Worm (Caenorhabditis elegans): ENCODE results near the gene fnip-2.

The fnip-2 gene

ce11 chrIV:2275545-2275944, 52.9 kb downstream of the fnip-2 start, which contains the start of gene M70.5:
M70.5 (minus strand) TSS chrIV:2275622.
- 0 out of 2 replicates have a peak, but pooled peaks have one; percentile 31 for TF ChIP-seq scrt-1 (GFP tag; IDR thresholded peaks at IDR 0.05)

- TF ChIP-seq F13C5.2 (tag; optimal IDR thresholded peaks at IDR 0.05) (no peak), ama-1 (optimal IDR thresholded peaks at IDR 0.05) (no peak), scrt-1 (GFP tag; IDR thresholded peaks at IDR 0.05) (no peak), hnd-1 (tag; optimal IDR thresholded peaks at IDR 0.05) (no peak), ceh-13 (GFP tag; optimal IDR thresholded peaks at IDR 0.05) (no peak), tra-4 (tag; optimal IDR thresholded peaks at IDR 0.05) (no peak), aly-1 (tag; optimal IDR thresholded peaks at IDR 0.05) (no peak), flt-1 (GFP tag; IDR thresholded peaks at IDR 0.05) (no peak), sea-1 (GFP tag; conservative IDR thresholded peaks at IDR 0.05) (no peak), ets-7 (tag; optimal IDR thresholded peaks at IDR 0.05) (no peak), ceh-36 (tag; optimal IDR thresholded peaks at IDR 0.05) (no peak)
These were observed 58.8 kb downstream of the fnip-2 start for ce11 chrIV:2281353-2281976.

ce11 chrIV:2284462-2285047, 61.9 kb downstream of the fnip-2 start:
- TF ChIP-seq pes-1 (GFP tag; IDR thresholded peaks at IDR 0.05) (0 out of 2 replicates have a peak, but pooled peaks have one; percentile 4), tra-4 (tag; optimal IDR thresholded peaks at IDR 0.05) (no peak), scrt-1 (GFP tag; IDR thresholded peaks at IDR 0.05) (no peak), hmg-4 (GFP tag; optimal IDR thresholded peaks at IDR 0.05) (no peak), sea-1 (GFP tag; conservative IDR thresholded peaks at IDR 0.05) (no peak), F13C5.2 (tag; optimal IDR thresholded peaks at IDR 0.05) (no peak), ceh-13 (GFP tag; optimal IDR thresholded peaks at IDR 0.05) (no peak)
